Fruit fly (Drosophila melanogaster): Measurements from ENCODE around the gene Cdlc2.

DNA sequence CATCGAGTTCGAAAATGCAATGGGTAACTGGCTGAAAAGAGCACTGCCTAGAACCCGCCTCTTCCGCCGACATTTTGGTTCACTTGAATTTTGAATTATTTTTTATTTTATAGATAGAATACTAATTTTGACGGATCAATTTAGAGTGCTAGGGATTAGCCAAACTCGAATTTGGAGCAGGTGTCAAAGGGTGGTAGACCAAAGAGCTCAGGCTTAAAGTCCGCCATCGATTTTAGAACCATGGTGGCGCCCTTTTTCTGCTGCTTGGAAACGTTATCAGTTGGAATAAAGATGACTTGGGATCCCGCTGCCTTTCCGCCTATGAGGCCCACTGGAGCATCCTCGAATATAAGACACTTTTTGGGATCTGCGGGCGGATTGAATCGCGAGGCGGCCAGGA is 10.6 kb downstream of the Cdlc2 start, which contains the start of gene CG31924:
- TF ChIP-seq CG12605 (GFP tag; IDR thresholded peaks at IDR 0.05): no peak
- no peak for TF ChIP-seq rn (GFP tag; IDR thresholded peaks at IDR 0.05)
- no peak for TF ChIP-seq CG8159 (tag; optimal IDR thresholded peaks at IDR 0.05)
- no peak for TF ChIP-seq CG10348 (GFP tag; IDR thresholded peaks at IDR 0.05)
- TF ChIP-seq CG32121 (GFP tag; IDR thresholded peaks at IDR 0.05): no peak
- no peak for TF ChIP-seq EcR (GFP tag; optimal IDR thresholded peaks at IDR 0.05)
- TF ChIP-seq fd96Ca (GFP tag; IDR thresholded peaks at IDR 0.05): no peak
- no peak for TF ChIP-seq CG14655 (GFP tag; optimal IDR thresholded peaks at IDR 0.05)
- no peak for TF ChIP-seq CG34367 (tag; optimal IDR thresholded peaks at IDR 0.05)
- TF ChIP-seq gl (tag; optimal IDR thresholded peaks at IDR 0.05): no peak
- no peak for TF ChIP-seq CG9948 (tag; optimal IDR thresholded peaks at IDR 0.05)
- TF ChIP-seq Pif1A (GFP tag; optimal IDR thresholded peaks at IDR 0.05): no peak
- no peak for TF ChIP-seq CG17806 (tag; optimal IDR thresholded peaks at IDR 0.05)
- TF ChIP-seq CG4496 (GFP tag; IDR thresholded peaks at IDR 0.05): no peak

All from whole organism, pupa.